Fruit fly (Drosophila melanogaster) whole organism, embryonic: Measurements from ENCODE around the gene Cpr76Bc.

ENCODE experiments used
- ATbp ChIP-seq: fragments of 200-800 bp; sonication (Bioruptor generic); optimal IDR thresholded peaks from 2 replicates; lab custom pipeline; 2017; ENCODE audit warnings: missing biosample characterization, mild to moderate bottlenecking, missing genetic modification characterization, missing genetic modification reagents
- Abd-B ChIP-seq: fragments of 200-800 bp; sonication (Bioruptor generic); optimal IDR thresholded peaks from 2 replicates; lab custom pipeline; 2018; ENCODE audit warnings: missing biosample characterization, mild to moderate bottlenecking, missing genetic modification characterization, moderate library complexity
- Asciz ChIP-seq: fragments of 200-800 bp; sonication (Bioruptor generic); optimal IDR thresholded peaks from 2 replicates; lab custom pipeline; 2017; ENCODE audit warnings: missing biosample characterization, mild to moderate bottlenecking, missing genetic modification characterization, missing genetic modification reagents
- Bdp1 ChIP-seq: fragments of 200-800 bp; sonication (Bioruptor generic); optimal IDR thresholded peaks from 3 replicates; lab custom pipeline; 2016; ENCODE audit warnings: missing biosample characterization, missing genetic modification characterization
- CG10321 ChIP-seq: fragments of 200-800 bp; sonication (Bioruptor generic); IDR thresholded peaks from 2 replicates; pipeline ENCODE4 v1.3.6; 2022; ENCODE audit warnings: missing biosample characterization, missing genetic modification characterization
- CG11085 ChIP-seq: fragments of 200-800 bp; sonication (Bioruptor generic); IDR thresholded peaks from 2 replicates; pipeline ENCODE4 v1.3.6; 2022; ENCODE audit warnings: missing biosample characterization, missing genetic modification characterization
- CG11247 ChIP-seq: fragments of 200-800 bp; sonication (Bioruptor generic); IDR thresholded peaks from 2 replicates; pipeline ENCODE4 v1.3.6; 2022; ENCODE audit warnings: missing biosample characterization, missing genetic modification characterization
- CG11504 ChIP-seq: fragments of 200-800 bp; sonication (Bioruptor generic); optimal IDR thresholded peaks from 3 replicates; lab custom pipeline; 2019; ENCODE audit warnings: missing biosample characterization, mild to moderate bottlenecking, missing genetic modification characterization, moderate library complexity
- CG12236 ChIP-seq: fragments of 200-800 bp; sonication (Bioruptor generic); optimal IDR thresholded peaks from 2 replicates; lab custom pipeline; 2016; ENCODE audit warnings: missing biosample characterization, missing genetic modification characterization
- CG12391 ChIP-seq: fragments of 200-800 bp; sonication (Bioruptor generic); optimal IDR thresholded peaks from 3 replicates; lab custom pipeline; 2018; ENCODE audit warnings: missing biosample characterization, mild to moderate bottlenecking, missing genetic modification characterization, moderate library complexity
- CG12659 ChIP-seq: fragments of 200-800 bp; sonication (Bioruptor generic); optimal IDR thresholded peaks from 3 replicates; lab custom pipeline; 2017; ENCODE audit warnings: mild to moderate bottlenecking, missing biosample characterization, missing genetic modification reagents, missing genetic modification characterization
- CG13123 ChIP-seq: fragments of 200-800 bp; sonication (Bioruptor generic); optimal IDR thresholded peaks from 2 replicates; lab custom pipeline; 2016; ENCODE audit warnings: missing biosample characterization, missing genetic modification characterization
- CG14441 ChIP-seq: fragments of 200-800 bp; sonication (Bioruptor generic); IDR thresholded peaks from 2 replicates; pipeline ENCODE4 v1.3.6; 2022; ENCODE audit warnings: missing biosample characterization, missing genetic modification characterization
- CG16779 ChIP-seq: fragments of 200-800 bp; sonication (Bioruptor generic); IDR thresholded peaks from 2 replicates; pipeline ENCODE4 v1.3.6; 2022; ENCODE audit warnings: missing biosample characterization, missing genetic modification characterization
- CG17359 ChIP-seq: fragments of 200-800 bp; sonication (Bioruptor generic); optimal IDR thresholded peaks from 3 replicates; lab custom pipeline; 2018; ENCODE audit warnings: missing biosample characterization, mild to moderate bottlenecking, missing genetic modification characterization, moderate library complexity
- CG17829 ChIP-seq: fragments of 200-800 bp; optimal IDR thresholded peaks from 2 replicates; lab custom pipeline; 2019; ENCODE audit warnings: missing biosample characterization, mild to moderate bottlenecking, missing genetic modification characterization, moderate library complexity
- CG2202 ChIP-seq: fragments of 200-800 bp; sonication (Bioruptor generic); optimal IDR thresholded peaks from 2 replicates; lab custom pipeline; 2018; ENCODE audit warnings: missing biosample characterization, mild to moderate bottlenecking, missing genetic modification characterization
- CG31388 ChIP-seq: fragments of 200-800 bp; sonication (Bioruptor generic); optimal IDR thresholded peaks from 2 replicates; lab custom pipeline; 2016; ENCODE audit warnings: missing biosample characterization, missing genetic modification characterization
- CG33557 ChIP-seq: fragments of 200-800 bp; sonication (Bioruptor generic); optimal IDR thresholded peaks from 2 replicates; lab custom pipeline; 2019; ENCODE audit warnings: missing biosample characterization, mild to moderate bottlenecking, missing genetic modification characterization, moderate library complexity
- CG4282 ChIP-seq: fragments of 200-800 bp; sonication (Bioruptor generic); optimal IDR thresholded peaks from 2 replicates; lab custom pipeline; 2016; ENCODE audit warnings: missing biosample characterization, missing genetic modification characterization
- CG43689 ChIP-seq: fragments of 200-800 bp; sonication (Bioruptor generic); IDR thresholded peaks from 2 replicates; pipeline ENCODE4 v1.3.6; 2022; ENCODE audit warnings: missing biosample characterization, missing genetic modification characterization
- CG5953 ChIP-seq: fragments of 200-800 bp; sonication (Bioruptor generic); IDR thresholded peaks from 2 replicates; pipeline ENCODE4 v1.3.6; 2022; ENCODE audit warnings: missing biosample characterization, missing genetic modification characterization
- CG8924 ChIP-seq: fragments of 200-800 bp; optimal IDR thresholded peaks from 3 replicates; lab custom pipeline; 2019; ENCODE audit warnings: missing biosample characterization, mild to moderate bottlenecking, missing genetic modification characterization, moderate library complexity
- CG9727 ChIP-seq: fragments of 200-800 bp; sonication (Bioruptor generic); optimal IDR thresholded peaks from 3 replicates; lab custom pipeline; 2017; ENCODE audit warnings: missing biosample characterization, mild to moderate bottlenecking, missing genetic modification characterization
- Dip2 ChIP-seq: fragments of 200-800 bp; sonication (Bioruptor generic); IDR thresholded peaks from 2 replicates; pipeline ENCODE4 v1.3.6; 2022; ENCODE audit warnings: missing biosample characterization, missing genetic modification characterization
- Dll ChIP-seq: fragments of 200-800 bp; sonication (Bioruptor generic); IDR thresholded peaks from 4 replicates; pipeline ENCODE4 v1.3.6; 2022; ENCODE audit warnings: missing biosample characterization, missing genetic modification characterization; ENCODE audit not compliant: partially characterized antibody
- Doc2 ChIP-seq: fragments of 200-800 bp; sonication (Bioruptor generic); IDR thresholded peaks from 2 replicates; pipeline ENCODE4 v1.3.6; 2022; ENCODE audit warnings: missing biosample characterization, missing genetic modification characterization
- Gsc ChIP-seq: fragments of 200-800 bp; sonication (Bioruptor generic); IDR thresholded peaks from 2 replicates; pipeline ENCODE4 v1.3.6; 2022; ENCODE audit warnings: missing biosample characterization, missing genetic modification characterization
- Gug ChIP-seq: fragments of 200-800 bp; sonication (Bioruptor generic); IDR thresholded peaks from 4 replicates; pipeline ENCODE4 v1.3.6; 2022; ENCODE audit warnings: missing biosample characterization, missing genetic modification characterization
- HHEX ChIP-seq: fragments of 200-800 bp; sonication (Bioruptor generic); optimal IDR thresholded peaks from 3 replicates; lab custom pipeline; 2017; ENCODE audit warnings: missing biosample characterization, mild to moderate bottlenecking, missing genetic modification characterization, missing genetic modification reagents
- HmgZ ChIP-seq: fragments of 200-800 bp; sonication (Bioruptor generic); optimal IDR thresholded peaks from 2 replicates; lab custom pipeline; 2018; ENCODE audit warnings: missing biosample characterization, mild to moderate bottlenecking, missing genetic modification characterization
- Hmr ChIP-seq: fragments of 200-800 bp; sonication (Bioruptor generic); optimal IDR thresholded peaks from 3 replicates; lab custom pipeline; 2017; ENCODE audit warnings: mild to moderate bottlenecking, missing biosample characterization, missing genetic modification reagents, missing genetic modification characterization
- Hr39 ChIP-seq: fragments of >200 bp; optimal IDR thresholded peaks from 2 replicates; lab custom pipeline; 2017
- Lhr ChIP-seq: fragments of 200-800 bp; sonication (Bioruptor generic); optimal IDR thresholded peaks from 3 replicates; lab custom pipeline; 2017; ENCODE audit warnings: mild to moderate bottlenecking, missing biosample characterization, missing genetic modification reagents, missing genetic modification characterization
- NC2β ChIP-seq: fragments of 200-800 bp; sonication (Bioruptor generic); optimal IDR thresholded peaks from 2 replicates; lab custom pipeline; 2016; ENCODE audit warnings: missing biosample characterization, missing genetic modification characterization
- Neu2 ChIP-seq: fragments of 200-800 bp; sonication (Bioruptor generic); optimal IDR thresholded peaks from 3 replicates; lab custom pipeline; 2016; ENCODE audit warnings: missing biosample characterization, missing genetic modification characterization, borderline replicate concordance
- Nf-YC ChIP-seq: fragments of 200-800 bp; optimal IDR thresholded peaks from 3 replicates; lab custom pipeline; 2019; ENCODE audit warnings: missing biosample characterization, mild to moderate bottlenecking, missing genetic modification characterization, moderate library complexity
- Oaz ChIP-seq: fragments of 200-800 bp; sonication (Bioruptor generic); IDR thresholded peaks from 2 replicates; pipeline ENCODE4 v1.3.6; 2022; ENCODE audit warnings: missing biosample characterization, missing genetic modification characterization
- Ptx1 ChIP-seq: fragments of 200-800 bp; sonication (Bioruptor generic); IDR thresholded peaks from 2 replicates; pipeline ENCODE4 v1.3.6; 2022; ENCODE audit warnings: missing biosample characterization, missing genetic modification characterization
- ac ChIP-seq: fragments of 200-800 bp; sonication (Bioruptor generic); optimal IDR thresholded peaks from 3 replicates; lab custom pipeline; 2017; ENCODE audit warnings: missing biosample characterization, mild to moderate bottlenecking, missing genetic modification characterization
- bigmax ChIP-seq: fragments of 200-800 bp; sonication (Bioruptor generic); optimal IDR thresholded peaks from 2 replicates; lab custom pipeline; 2018; ENCODE audit warnings: missing biosample characterization, mild to moderate bottlenecking, missing genetic modification characterization
- crc ChIP-seq: fragments of 200-800 bp; sonication (Bioruptor generic); optimal IDR thresholded peaks from 2 replicates; lab custom pipeline; 2016; ENCODE audit warnings: missing biosample characterization, missing genetic modification characterization
- dpn ChIP-seq, 2 experiments: fragments of 200-800 bp; sonication (Bioruptor generic); optimal IDR thresholded peaks; 3 replicates each; lab custom pipeline; 2016; ENCODE audit warnings: missing biosample characterization in 2 of 2, missing genetic modification characterization in 2 of 2
- eyg ChIP-seq: fragments of 200-800 bp; sonication (Bioruptor generic); optimal IDR thresholded peaks from 3 replicates; lab custom pipeline; 2016; ENCODE audit warnings: missing biosample characterization, missing genetic modification characterization
- fd64A ChIP-seq: fragments of 200-800 bp; sonication (Bioruptor generic); optimal IDR thresholded peaks from 3 replicates; lab custom pipeline; 2018; ENCODE audit warnings: missing biosample characterization, mild to moderate bottlenecking, missing genetic modification characterization
- ftz-f1 ChIP-seq: fragments of 200-800 bp; sonication (Bioruptor generic); optimal IDR thresholded peaks from 2 replicates; lab custom pipeline; 2016; ENCODE audit warnings: missing biosample characterization, missing genetic modification characterization
- gsb-n ChIP-seq: fragments of 200-800 bp; sonication (Bioruptor generic); optimal IDR thresholded peaks from 3 replicates; lab custom pipeline; 2018; ENCODE audit warnings: missing biosample characterization, mild to moderate bottlenecking, missing genetic modification characterization
- gt ChIP-seq: fragments of 200-800 bp; sonication (Bioruptor generic); IDR thresholded peaks from 2 replicates; pipeline ENCODE4 v1.3.6; 2022; ENCODE audit warnings: missing biosample characterization, missing genetic modification characterization
- nmo ChIP-seq: fragments of 200-800 bp; sonication (Bioruptor generic); optimal IDR thresholded peaks from 2 replicates; lab custom pipeline; 2018; ENCODE audit warnings: missing biosample characterization, mild to moderate bottlenecking, missing genetic modification characterization, moderate library complexity
- tio ChIP-seq: fragments of 200-800 bp; sonication (Bioruptor generic); optimal IDR thresholded peaks from 2 replicates; lab custom pipeline; 2017; ENCODE audit warnings: missing biosample characterization, missing genetic modification characterization, inconsistent platforms
- vvl ChIP-seq: fragments of 200-800 bp; sonication (Bioruptor generic); IDR thresholded peaks from 2 replicates; pipeline ENCODE4 v1.3.6; 2022; ENCODE audit warnings: missing biosample characterization, missing genetic modification characterization
- zf30C ChIP-seq: fragments of 200-800 bp; sonication (Bioruptor generic); optimal IDR thresholded peaks from 3 replicates; lab custom pipeline; 2018; ENCODE audit warnings: missing biosample characterization, mild to moderate bottlenecking, missing genetic modification characterization

The Cpr76Bc gene

DNA sequence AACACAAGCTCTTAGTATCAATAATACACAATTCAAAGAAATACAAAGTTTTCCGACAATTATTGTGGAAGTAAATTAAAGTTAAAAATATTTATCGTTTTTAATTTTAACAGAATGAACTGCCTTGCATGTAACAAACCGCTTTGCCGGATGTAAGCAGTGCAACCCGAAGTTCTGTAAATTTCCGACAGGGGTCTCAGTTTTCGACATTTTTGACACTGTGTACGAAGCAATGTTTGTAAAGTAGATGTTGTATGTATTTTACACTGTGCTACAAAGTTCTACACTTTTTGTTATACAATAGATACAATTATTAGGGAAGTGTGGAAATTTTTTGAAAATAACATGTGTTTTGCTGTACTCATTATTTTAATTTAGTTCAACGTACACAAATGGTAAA is 4.2 kb upstream of the Cpr76Bc start (continued):
- peak; percentile 93 for TF ChIP-seq Doc2 (GFP tag; lab: Robert Waterston, UW)
- peak; percentile 95 for TF ChIP-seq Ptx1 (GFP tag; lab: Robert Waterston, UW)
- peak; percentile 64 for TF ChIP-seq Neu2 (GFP tag; lab: Kevin White, UChicago)
- peak; percentile 74 for TF ChIP-seq Asciz (GFP tag; lab: Kevin White, UChicago)
- TF ChIP-seq gt (GFP tag; lab: Robert Waterston, UW): peak; percentile 84
- peak; percentile 68 for TF ChIP-seq Bdp1 (GFP tag; lab: Kevin White, UChicago)
- TF ChIP-seq ATbp (GFP tag; lab: Kevin White, UChicago): peak; percentile 84
- no peak for TF ChIP-seq zf30C
- peak; percentile 92 for TF ChIP-seq CG16779
- TF ChIP-seq HHEX (GFP tag; lab: Kevin White, UChicago): peak; percentile 88
- TF ChIP-seq Nf-YC (tag; lab: Kevin White, UChicago): no peak
- peak; percentile 92 for TF ChIP-seq Hmr (GFP tag; lab: Kevin White, UChicago)
- peak; percentile 94 for TF ChIP-seq eyg (GFP tag; lab: Kevin White, UChicago)
- peak; percentile 92 for TF ChIP-seq CG14441 (GFP tag; lab: Robert Waterston, UW)
- peak; percentile 78 for TF ChIP-seq gsb-n (tag; lab: Kevin White, UChicago)
- TF ChIP-seq CG12236 (GFP tag; lab: Kevin White, UChicago): peak; percentile 78
- TF ChIP-seq CG9727: peak; percentile 88
- peak; percentile 80 for TF ChIP-seq CG17359 (tag; lab: Kevin White, UChicago)
- peak; percentile 96 for TF ChIP-seq vvl (GFP tag; lab: Robert Waterston, UW)
- TF ChIP-seq tio (GFP tag; lab: Kevin White, UChicago): peak; percentile 65
- peak; percentile 30 for TF ChIP-seq bigmax (GFP tag; lab: Kevin White, UChicago)
- TF ChIP-seq nmo (GFP tag; lab: Kevin White, UChicago): peak; percentile 87
- TF ChIP-seq CG31388 (GFP tag; lab: Kevin White, UChicago): peak; percentile 33
- peak; percentile 96 for TF ChIP-seq CG11247 (GFP tag; lab: Robert Waterston, UW)
- peak; percentile 63 for TF ChIP-seq CG13123 (GFP tag; lab: Kevin White, UChicago)
- TF ChIP-seq Abd-B (GFP tag; lab: Kevin White, UChicago): peak; percentile 88
- peak; percentile 91 for TF ChIP-seq crc (GFP tag; lab: Kevin White, UChicago)
- peak; percentile 47 for TF ChIP-seq fd64A (GFP tag; lab: Kevin White, UChicago)
- TF ChIP-seq CG11085 (GFP tag; lab: Robert Waterston, UW): peak; percentile 97
- TF ChIP-seq Dip2: no peak
- peak; percentile 88 for TF ChIP-seq CG43689 (GFP tag; lab: Robert Waterston, UW)
- peak; percentile 80 for TF ChIP-seq CG11504 (tag; lab: Kevin White, UChicago)
- TF ChIP-seq CG4282 (GFP tag; lab: Kevin White, UChicago): peak; percentile 65
- peak; percentile 27 for TF ChIP-seq ac (GFP tag; lab: Kevin White, UChicago)
- peak; percentile 89 for TF ChIP-seq Oaz
- TF ChIP-seq dpn (GFP tag; optimal IDR thresholded peaks at IDR 0.05; lab: Kevin White, UChicago): peak; percentile 68 to 97
- TF ChIP-seq HmgZ (tag; lab: Kevin White, UChicago): peak; percentile 85
- TF ChIP-seq CG10321 (GFP tag; lab: Robert Waterston, UW): peak; percentile 74
- TF ChIP-seq CG12659 (GFP tag; lab: Kevin White, UChicago): peak; percentile 81
- TF ChIP-seq Gsc (GFP tag; lab: Robert Waterston, UW): peak; percentile 76
- TF ChIP-seq CG8924 (tag; lab: Kevin White, UChicago): no peak
- no peak for TF ChIP-seq Hr39
- TF ChIP-seq Lhr (GFP tag; lab: Kevin White, UChicago): peak; percentile 83
- TF ChIP-seq CG5953 (GFP tag; lab: Robert Waterston, UW): peak; percentile 87
- peak; percentile 59 for TF ChIP-seq CG33557 (GFP tag; lab: Kevin White, UChicago)
- peak; percentile 74 for TF ChIP-seq CG12391
- peak; percentile 82 for TF ChIP-seq CG17829
- TF ChIP-seq ftz-f1 (GFP tag; lab: Kevin White, UChicago): peak; percentile 43
- peak; percentile 54 for TF ChIP-seq CG2202 (tag; lab: Kevin White, UChicago)
- no peak for TF ChIP-seq Dll (GFP tag; lab: Robert Waterston, UW)
- peak; percentile 93; the same call in 3 of the 4 replicates for TF ChIP-seq Gug (GFP tag; lab: Robert Waterston, UW)
- TF ChIP-seq NC2β (GFP tag; lab: Kevin White, UChicago): peak; percentile 93
